Worm (Caenorhabditis elegans): ENCODE data around the gene fbxa-12.

DNA sequence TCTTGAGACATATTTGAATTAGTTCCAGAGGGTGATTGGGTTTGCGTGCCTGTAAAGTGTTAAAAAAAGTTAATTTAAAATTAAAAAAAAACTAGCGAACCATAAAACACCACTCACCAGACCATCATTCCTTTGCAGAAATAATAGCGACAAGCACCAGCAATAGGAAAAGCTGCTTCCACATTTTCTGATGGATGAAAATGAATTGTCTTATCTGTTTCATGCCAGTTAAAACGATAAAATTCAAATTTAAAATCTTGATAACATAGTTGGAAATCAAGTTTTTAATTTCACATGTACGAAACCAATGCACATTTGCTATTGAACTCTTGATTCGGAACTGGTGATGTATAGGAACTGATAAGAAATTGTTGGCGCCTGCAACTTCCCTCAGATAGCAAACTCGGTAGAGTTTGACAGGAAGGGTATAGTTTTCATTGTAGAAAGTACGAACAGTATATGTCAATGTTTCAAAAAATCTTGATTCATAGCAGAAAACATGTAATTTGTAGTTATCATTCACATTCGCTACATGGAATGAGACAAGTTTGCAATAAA lies 20.2 kb downstream of the fbxa-12 start, which contains the start of gene C39B5.10:
- TF ChIP-seq ama-1 (optimal IDR thresholded peaks at IDR 0.05), result no peak
- no peak for TF ChIP-seq scrt-1 (GFP tag; IDR thresholded peaks at IDR 0.05)

Data from whole organism, early embryonic.